Fruit fly (Drosophila melanogaster) whole organism, embryonic: ENCODE measurements around the gene cmet.

Experiments used
- Asciz ChIP-seq: fragments of 200-800 bp; sonication (Bioruptor generic); optimal IDR thresholded peaks from 2 replicates; lab custom pipeline; 2017; ENCODE audit warnings: missing biosample characterization, mild to moderate bottlenecking, missing genetic modification characterization, missing genetic modification reagents
- Awh ChIP-seq: fragments of 200-800 bp; sonication (Bioruptor generic); IDR thresholded peaks from 2 replicates; pipeline ENCODE4, ENCODE4 v1.3.6; 2022; ENCODE audit warnings: missing biosample characterization, missing genetic modification characterization
- CG11093 ChIP-seq: fragments of 200-800 bp; sonication (Bioruptor generic); IDR thresholded peaks from 3 replicates; pipeline ENCODE4 v1.3.6; 2022; ENCODE audit warnings: missing biosample characterization, missing genetic modification characterization
- CG11504 ChIP-seq: fragments of 200-800 bp; sonication (Bioruptor generic); optimal IDR thresholded peaks from 3 replicates; lab custom pipeline; 2019; ENCODE audit warnings: missing biosample characterization, mild to moderate bottlenecking, missing genetic modification characterization, moderate library complexity
- CG12659 ChIP-seq: fragments of 200-800 bp; sonication (Bioruptor generic); optimal IDR thresholded peaks from 3 replicates; lab custom pipeline; 2017; ENCODE audit warnings: mild to moderate bottlenecking, missing biosample characterization, missing genetic modification reagents, missing genetic modification characterization
- CG13775 ChIP-seq: fragments of 200-800 bp; sonication (Bioruptor generic); optimal IDR thresholded peaks from 3 replicates; lab custom pipeline; 2017; ENCODE audit warnings: missing biosample characterization, mild to moderate bottlenecking, missing genetic modification characterization
- CG14667 ChIP-seq: fragments of 200-800 bp; sonication (Bioruptor generic); IDR thresholded peaks from 2 replicates; pipeline ENCODE4 v1.3.6; 2022; ENCODE audit warnings: missing biosample characterization, missing genetic modification characterization
- CG16863 ChIP-seq: fragments of 200-800 bp; sonication (Bioruptor generic); optimal IDR thresholded peaks from 3 replicates; lab custom pipeline; 2016; ENCODE audit warnings: missing biosample characterization, missing genetic modification characterization
- CG18011 ChIP-seq: fragments of 200-800 bp; sonication (Bioruptor generic); optimal IDR thresholded peaks from 2 replicates; lab custom pipeline; 2017; ENCODE audit warnings: missing biosample characterization, missing genetic modification characterization, mild to moderate bottlenecking, moderate library complexity, missing genotype
- CG18262 ChIP-seq: fragments of 200-800 bp; optimal IDR thresholded peaks from 3 replicates; lab custom pipeline; 2019; ENCODE audit warnings: missing biosample characterization, mild to moderate bottlenecking, missing genetic modification characterization, moderate library complexity
- CG2678 ChIP-seq: fragments of 200-800 bp; sonication (Bioruptor generic); optimal IDR thresholded peaks from 3 replicates; lab custom pipeline; 2019; ENCODE audit warnings: missing biosample characterization, mild to moderate bottlenecking, missing genetic modification characterization, moderate library complexity
- CG2712 ChIP-seq: fragments of 200-800 bp; optimal IDR thresholded peaks from 3 replicates; lab custom pipeline; 2019; ENCODE audit warnings: missing biosample characterization, mild to moderate bottlenecking, missing genetic modification characterization, moderate library complexity
- CG30020 ChIP-seq: fragments of 200-800 bp; optimal IDR thresholded peaks from 2 replicates; lab custom pipeline; 2019; ENCODE audit warnings: missing biosample characterization, mild to moderate bottlenecking, missing genetic modification characterization, moderate library complexity
- CG33213 ChIP-seq: fragments of 200-800 bp; sonication (Bioruptor generic); optimal IDR thresholded peaks from 3 replicates; lab custom pipeline; 2016; ENCODE audit warnings: missing biosample characterization, missing genetic modification characterization
- CG34422 ChIP-seq: fragments of 200-800 bp; sonication (Bioruptor generic); IDR thresholded peaks from 3 replicates; pipeline ENCODE4 v1.3.6; 2022; ENCODE audit warnings: missing biosample characterization, missing genetic modification characterization
- CG4424 ChIP-seq: fragments of 200-800 bp; sonication (Bioruptor generic); optimal IDR thresholded peaks from 3 replicates; lab custom pipeline; 2016; ENCODE audit warnings: missing biosample characterization, missing genetic modification characterization
- CG7357 ChIP-seq: fragments of 200-800 bp; sonication (Bioruptor generic); IDR thresholded peaks from 3 replicates; pipeline ENCODE4 v1.3.6; 2022; ENCODE audit warnings: missing biosample characterization, missing genetic modification characterization
- CG7372 ChIP-seq: fragments of 200-800 bp; sonication (Bioruptor generic); IDR thresholded peaks from 2 replicates; pipeline ENCODE4 v1.3.6; 2022; ENCODE audit warnings: missing biosample characterization, missing genetic modification characterization
- CG8924 ChIP-seq: fragments of 200-800 bp; optimal IDR thresholded peaks from 3 replicates; lab custom pipeline; 2019; ENCODE audit warnings: missing biosample characterization, mild to moderate bottlenecking, missing genetic modification characterization, moderate library complexity
- Camta ChIP-seq: fragments of 200-800 bp; sonication (Bioruptor generic); optimal IDR thresholded peaks from 2 replicates; lab custom pipeline; 2016; ENCODE audit warnings: missing biosample characterization, missing genetic modification characterization
- Ets65A ChIP-seq: fragments of 200-800 bp; sonication (Bioruptor generic); peaks from one replicate; lab custom pipeline; 2016; ENCODE audit warnings: missing biosample characterization, missing genetic modification characterization
- Fer1 ChIP-seq: fragments of 200-800 bp; sonication (Bioruptor generic); optimal IDR thresholded peaks from 2 replicates; lab custom pipeline; 2017; ENCODE audit warnings: missing biosample characterization, mild to moderate bottlenecking, missing genetic modification characterization
- HmgD ChIP-seq: fragments of 200-800 bp; sonication (Bioruptor generic); optimal IDR thresholded peaks from 3 replicates; lab custom pipeline; 2016; ENCODE audit warnings: missing biosample characterization, missing genetic modification characterization
- Hmr ChIP-seq: fragments of 200-800 bp; sonication (Bioruptor generic); optimal IDR thresholded peaks from 3 replicates; lab custom pipeline; 2017; ENCODE audit warnings: mild to moderate bottlenecking, missing biosample characterization, missing genetic modification reagents, missing genetic modification characterization
- Lpt ChIP-seq: fragments of >200 bp; optimal IDR thresholded peaks from 2 replicates; lab custom pipeline; 2018; ENCODE audit warnings: missing biosample characterization, missing genetic modification characterization
- Oli ChIP-seq: fragments of 200-800 bp; sonication (Bioruptor generic); optimal IDR thresholded peaks from 2 replicates; lab custom pipeline; 2018; ENCODE audit warnings: missing biosample characterization, mild to moderate bottlenecking, missing genetic modification characterization, moderate library complexity
- Side ChIP-seq: fragments of 200-800 bp; sonication (Bioruptor generic); optimal IDR thresholded peaks from 2 replicates; lab custom pipeline; 2016; ENCODE audit warnings: missing biosample characterization, missing genetic modification characterization
- Sry-δ ChIP-seq: fragments of 200-800 bp; sonication (Bioruptor generic); optimal IDR thresholded peaks from 2 replicates; lab custom pipeline; 2016; ENCODE audit warnings: missing biosample characterization, missing genetic modification characterization
- Trl ChIP-seq, 3 experiments: fragments of >200 bp in 2 of 3; fragments of 200-800 bp in 1 of 3; sonication (Bioruptor generic) in 1 of 3; optimal IDR thresholded peaks; 2 replicates in 1 of 3; 3 replicates in 2 of 3; lab custom pipeline; 2016 to 2017; ENCODE audit warnings: missing biosample characterization in 1 of 3, missing genetic modification characterization in 1 of 3
- ato ChIP-seq: fragments of 200-800 bp; sonication (Bioruptor generic); IDR thresholded peaks from 2 replicates; pipeline ENCODE4 v1.3.6; 2022; ENCODE audit warnings: missing biosample characterization, missing genetic modification characterization; ENCODE audit not compliant: partially characterized antibody
- chm ChIP-seq: fragments of 200-800 bp; sonication (Bioruptor generic); IDR thresholded peaks from 2 replicates; pipeline ENCODE4 v1.3.6; 2022; ENCODE audit warnings: missing biosample characterization, missing genetic modification characterization
- cwo ChIP-seq: fragments of 200-800 bp; sonication (Bioruptor generic); optimal IDR thresholded peaks from 3 replicates; lab custom pipeline; 2017; ENCODE audit warnings: missing biosample characterization, missing genetic modification characterization, mild to moderate bottlenecking, moderate library complexity, missing genetic modification reagents
- dmrt99B ChIP-seq: fragments of 200-800 bp; sonication (Bioruptor generic); optimal IDR thresholded peaks from 2 replicates; lab custom pipeline; 2018; ENCODE audit warnings: missing biosample characterization, mild to moderate bottlenecking, missing genetic modification characterization, moderate library complexity
- fd3F ChIP-seq: fragments of 200-800 bp; sonication (Bioruptor generic); optimal IDR thresholded peaks from 2 replicates; lab custom pipeline; 2018; ENCODE audit warnings: missing biosample characterization, mild to moderate bottlenecking, missing genetic modification characterization, moderate library complexity
- gfzf ChIP-seq: fragments of 200-800 bp; sonication (Bioruptor generic); optimal IDR thresholded peaks from 2 replicates; lab custom pipeline; 2016; ENCODE audit warnings: missing biosample characterization, mild to moderate bottlenecking, missing genetic modification characterization, moderate library complexity
- ham ChIP-seq: fragments of 200-800 bp; sonication (Bioruptor generic); IDR thresholded peaks from 2 replicates; pipeline ENCODE4 v1.3.6; 2022; ENCODE audit warnings: missing biosample characterization, missing genetic modification characterization
- her ChIP-seq: fragments of 200-800 bp; sonication (Bioruptor generic); optimal IDR thresholded peaks from 2 replicates; lab custom pipeline; 2016; ENCODE audit warnings: missing biosample characterization, missing genetic modification characterization
- lov ChIP-seq, 2 experiments: fragments of 200-800 bp in 1 of 2; fragments of >200 bp in 1 of 2; sonication (Bioruptor generic) in 1 of 2; IDR thresholded peaks in 1 of 2; optimal IDR thresholded peaks in 1 of 2; 2 replicates in 1 of 2; 3 replicates in 1 of 2; pipeline versions ENCODE4 v1.3.6 to Lab custom; 2017 to 2022; ENCODE audit warnings: missing biosample characterization in 1 of 2, missing genetic modification characterization in 1 of 2
- mam ChIP-seq: fragments of 200-800 bp; sonication (Bioruptor generic); optimal IDR thresholded peaks from 3 replicates; lab custom pipeline; 2016; ENCODE audit warnings: missing biosample characterization, missing genetic modification characterization
- nerfin-2 ChIP-seq: fragments of 200-800 bp; sonication (Bioruptor generic); IDR thresholded peaks from 2 replicates; pipeline ENCODE4 v1.3.6; 2022; ENCODE audit warnings: missing biosample characterization, missing genetic modification characterization; ENCODE audit not compliant: partially characterized antibody
- pan ChIP-seq, 4 experiments: fragments of >200 bp in 3 of 4; fragments of 200-800 bp in 1 of 4; sonication (Bioruptor generic) in 1 of 4; optimal IDR thresholded peaks in 3 of 4; IDR thresholded peaks in 1 of 4; 2 replicates each; pipeline versions ENCODE4 v1.3.6 to Lab custom; 2017 to 2022; ENCODE audit warnings: missing biosample characterization in 2 of 4, missing genetic modification characterization in 2 of 4, mixed read lengths in 1 of 4
- peb ChIP-seq: fragments of 200-800 bp; sonication (Bioruptor generic); IDR thresholded peaks from 2 replicates; pipeline ENCODE4 v1.3.6; 2022; ENCODE audit warnings: missing biosample characterization, missing genetic modification characterization
- ranshi ChIP-seq: fragments of 200-800 bp; sonication (Bioruptor generic); IDR thresholded peaks from 2 replicates; pipeline ENCODE4 v1.3.6; 2022; ENCODE audit warnings: missing biosample characterization, missing genetic modification characterization
- sens ChIP-seq: fragments of 200-800 bp; sonication (Bioruptor generic); peaks from one replicate; lab custom pipeline; 2016; ENCODE audit warnings: missing biosample characterization, missing genetic modification characterization
- so ChIP-seq: fragments of 200-800 bp; sonication (Bioruptor generic); IDR thresholded peaks from 3 replicates; pipeline ENCODE4 v1.3.6; 2022; ENCODE audit warnings: missing biosample characterization, missing genetic modification characterization
- sqz ChIP-seq: fragments of 200-800 bp; sonication (Bioruptor generic); optimal IDR thresholded peaks from 3 replicates; lab custom pipeline; 2018; ENCODE audit warnings: missing biosample characterization, mild to moderate bottlenecking, missing genetic modification characterization
- stwl ChIP-seq: fragments of 200-800 bp; sonication (Bioruptor generic); optimal IDR thresholded peaks from 3 replicates; lab custom pipeline; 2018; ENCODE audit warnings: missing biosample characterization, mild to moderate bottlenecking, missing genetic modification characterization, moderate library complexity
- tap ChIP-seq: fragments of 200-800 bp; optimal IDR thresholded peaks from 3 replicates; lab custom pipeline; 2019; ENCODE audit warnings: missing biosample characterization, mild to moderate bottlenecking, missing genetic modification characterization, moderate library complexity
- unpg ChIP-seq: fragments of 200-800 bp; sonication (Bioruptor generic); optimal IDR thresholded peaks from 3 replicates; lab custom pipeline; 2018; ENCODE audit warnings: missing biosample characterization, mild to moderate bottlenecking, missing genetic modification characterization, moderate library complexity
- vfl ChIP-seq: fragments of 200-800 bp; sonication (Bioruptor generic); optimal IDR thresholded peaks from 2 replicates; lab custom pipeline; 2016; ENCODE audit warnings: missing biosample characterization, missing genetic modification characterization
- zf30C ChIP-seq: fragments of 200-800 bp; sonication (Bioruptor generic); optimal IDR thresholded peaks from 3 replicates; lab custom pipeline; 2018; ENCODE audit warnings: missing biosample characterization, mild to moderate bottlenecking, missing genetic modification characterization

cmet gene

dm6 chr2L:11243912-11244311 lies 24.9 kb downstream of the cmet start (continued):
- TF ChIP-seq nerfin-2 (GFP tag; lab: Robert Waterston, UW): no peak
- no peak for TF ChIP-seq CG11093 (GFP tag; lab: Robert Waterston, UW)
- TF ChIP-seq Awh (GFP tag; lab: Robert Waterston, UW): no peak
- no peak for TF ChIP-seq CG16863
- no peak for TF ChIP-seq chm
- TF ChIP-seq CG7372: no peak
- no peak for TF ChIP-seq Asciz
- peak; percentile 69 for TF ChIP-seq CG11504 (tag; lab: Kevin White, UChicago)
- TF ChIP-seq Sry-δ (GFP tag; lab: Kevin White, UChicago): no peak
- TF ChIP-seq tap (tag; lab: Kevin White, UChicago): no peak
- no peak for TF ChIP-seq Oli (tag; lab: Kevin White, UChicago)
- no peak for TF ChIP-seq vfl
- no peak for TF ChIP-seq CG7357 (GFP tag; lab: Robert Waterston, UW)
- TF ChIP-seq ranshi (GFP tag; lab: Robert Waterston, UW): no peak
- TF ChIP-seq sqz (GFP tag; lab: Kevin White, UChicago): no peak
- peak; percentile 2 for TF ChIP-seq CG12659 (GFP tag; lab: Kevin White, UChicago)
- TF ChIP-seq ato (GFP tag; lab: Robert Waterston, UW): no peak
- TF ChIP-seq CG2678: peak; percentile 44
- TF ChIP-seq HmgD (GFP tag; lab: Kevin White, UChicago): no peak
- TF ChIP-seq sens: peak; percentile 9
- TF ChIP-seq Trl (optimal IDR thresholded peaks at IDR 0.05; lab: Kevin White, UChicago): no peak
- no peak for TF ChIP-seq Trl (GFP tag; optimal IDR thresholded peaks at IDR 0.05; lab: Kevin White, UChicago)
- TF ChIP-seq Camta: no peak
- TF ChIP-seq stwl: no peak
- TF ChIP-seq Side (GFP tag; lab: Kevin White, UChicago): no peak
- TF ChIP-seq CG13775: no peak
- TF ChIP-seq lov (optimal IDR thresholded peaks at IDR 0.05; lab: Kevin White, UChicago): no peak
- TF ChIP-seq lov (GFP tag; IDR thresholded peaks at IDR 0.05; lab: Robert Waterston, UW): no peak
- no peak for TF ChIP-seq CG30020 (tag; lab: Kevin White, UChicago)
- TF ChIP-seq CG4424: no peak
- TF ChIP-seq peb: no peak
- TF ChIP-seq CG33213 (GFP tag; lab: Kevin White, UChicago): no peak
- TF ChIP-seq CG2712 (tag; lab: Kevin White, UChicago): peak; percentile 10
- TF ChIP-seq dmrt99B (tag; lab: Kevin White, UChicago): peak; percentile 42
- no peak for TF ChIP-seq Lpt (GFP tag; lab: Kevin White, UChicago)
- no peak for TF ChIP-seq mam (GFP tag; lab: Kevin White, UChicago)
- peak; percentile 25 for TF ChIP-seq Hmr (GFP tag; lab: Kevin White, UChicago)
- TF ChIP-seq Ets65A: no peak
- no peak for TF ChIP-seq CG18011 (GFP tag; lab: Kevin White, UChicago)
- TF ChIP-seq CG14667 (GFP tag; lab: Robert Waterston, UW): no peak
- no peak for TF ChIP-seq gfzf (GFP tag; lab: Kevin White, UChicago)
- no peak for TF ChIP-seq her (GFP tag; lab: Kevin White, UChicago)
- peak; percentile 26 for TF ChIP-seq unpg (GFP tag; lab: Kevin White, UChicago)
- TF ChIP-seq ham (GFP tag; lab: Robert Waterston, UW): no peak
- TF ChIP-seq fd3F (GFP tag; lab: Kevin White, UChicago): no peak
- TF ChIP-seq so (GFP tag; lab: Robert Waterston, UW): no peak
- no peak for TF ChIP-seq cwo (GFP tag; lab: Kevin White, UChicago)
- TF ChIP-seq CG18262 (tag; lab: Kevin White, UChicago): no peak
- TF ChIP-seq pan (optimal IDR thresholded peaks at IDR 0.05; lab: Kevin White, UChicago): no peak
- no peak for TF ChIP-seq pan (GFP tag; optimal IDR thresholded peaks at IDR 0.05 in 1 of 2, IDR thresholded peaks at IDR 0.05 in 1 of 2)
- TF ChIP-seq zf30C: no peak
- TF ChIP-seq CG34422: no peak
- TF ChIP-seq CG8924 (tag; lab: Kevin White, UChicago): no peak
- no peak for TF ChIP-seq Fer1 (GFP tag; lab: Kevin White, UChicago)
